Worm (Caenorhabditis elegans) whole organism, young adult: Measurements from ENCODE around the gene ift-74.

Experiments used
- C17E4.6 ChIP-seq: fragments of 200-800 bp; sonication (Bioruptor generic); IDR thresholded peaks from 2 replicates; pipeline ENCODE4 v1.3.6; 2022; ENCODE audit warnings: missing genetic modification reagents, missing genetic modification characterization, missing compliant biosample characterization
- F10E7.11 ChIP-seq: sonication (generic microtip); optimal IDR thresholded peaks from 2 replicates; lab custom pipeline; 2017; ENCODE audit warnings: mild to moderate bottlenecking, missing genetic modification characterization, moderate library complexity, missing compliant biosample characterization
- F39B2.1 ChIP-seq: fragments of 200-800 bp; sonication (Bioruptor generic); IDR thresholded peaks from 2 replicates; pipeline ENCODE4 v1.3.6; 2022; ENCODE audit warnings: missing genetic modification reagents, missing genetic modification characterization, missing compliant biosample characterization
- F52B5.7 ChIP-seq: sonication (generic microtip); optimal IDR thresholded peaks from 2 replicates; lab custom pipeline; 2016; ENCODE audit warnings: mild to moderate bottlenecking, missing genetic modification characterization, missing compliant biosample characterization
- F57A8.1 ChIP-seq: fragments of 200-800 bp; sonication (Bioruptor generic); optimal IDR thresholded peaks from 2 replicates; lab custom pipeline; 2018; ENCODE audit warnings: mild to moderate bottlenecking, missing genetic modification characterization, moderate library complexity, missing compliant biosample characterization
- K12H6.12 ChIP-seq: fragments of 200-800 bp; sonication (Bioruptor generic); optimal IDR thresholded peaks from 2 replicates; lab custom pipeline; 2018; ENCODE audit warnings: mild to moderate bottlenecking, missing genetic modification characterization, missing compliant biosample characterization
- T07F8.4 ChIP-seq: sonication (generic microtip); optimal IDR thresholded peaks from 2 replicates; lab custom pipeline; 2016; ENCODE audit warnings: mild to moderate bottlenecking, missing genetic modification characterization, moderate library complexity, missing compliant biosample characterization
- Y79H2A.3 ChIP-seq: fragments of 200-800 bp; sonication (Bioruptor generic); conservative IDR thresholded peaks from 2 replicates; pipeline ENCODE4 v1.3.6; 2022; ENCODE audit warnings: missing genetic modification reagents, missing genetic modification characterization, missing compliant biosample characterization
- ama-1 ChIP-seq, 3 experiments: fragments of 150-350 bp in 1 of 3; sonication (generic microtip) in 2 of 3; optimal IDR thresholded peaks; 2 replicates each; lab custom pipeline; 2014 to 2018; ENCODE audit warnings: missing biosample characterization in 2 of 3, missing genetic modification characterization in 2 of 3, missing genetic modification reagents in 2 of 3
- aptf-2 ChIP-seq: fragments of 200-800 bp; sonication (Bioruptor generic); conservative IDR thresholded peaks from 2 replicates; pipeline ENCODE4 v1.3.6; 2022; ENCODE audit warnings: missing genetic modification reagents, missing genetic modification characterization, missing compliant biosample characterization
- cebp-1 ChIP-seq, 2 experiments: fragments of 200-800 bp in 1 of 2; sonication (Bioruptor generic) in 1 of 2; sonication (generic microtip) in 1 of 2; IDR thresholded peaks in 1 of 2; optimal IDR thresholded peaks in 1 of 2; 2 replicates each; pipeline versions ENCODE4 v1.3.6 to Lab custom; 2017 to 2022; ENCODE audit warnings: missing compliant biosample characterization in 2 of 2, missing genetic modification characterization in 2 of 2, mild to moderate bottlenecking in 1 of 2, missing genetic modification reagents in 1 of 2, moderate library complexity in 1 of 2
- cebp-2 ChIP-seq: fragments of 200-800 bp; sonication (Bioruptor generic); IDR thresholded peaks from 2 replicates; pipeline ENCODE4 v1.3.6; 2022; ENCODE audit warnings: missing genetic modification characterization, missing compliant biosample characterization
- efl-1 ChIP-seq: fragments of 150-350 bp; optimal IDR thresholded peaks from 2 replicates; lab custom pipeline; 2014; ENCODE audit warnings: missing biosample characterization, missing genetic modification reagents, missing genetic modification characterization
- egrh-3 ChIP-seq: fragments of 200-800 bp; sonication (Bioruptor generic); IDR thresholded peaks from 2 replicates; pipeline ENCODE4 v1.3.6; 2022; ENCODE audit warnings: missing genetic modification reagents, missing genetic modification characterization, missing compliant biosample characterization
- hmg-20 ChIP-seq: fragments of 200-800 bp; sonication (Bioruptor generic); IDR thresholded peaks from 2 replicates; pipeline ENCODE4 v1.3.6; 2022; ENCODE audit warnings: missing genetic modification reagents, missing genetic modification characterization, missing compliant biosample characterization
- hsf-1 ChIP-seq: fragments of 200-800 bp; sonication (Bioruptor generic); IDR thresholded peaks from 2 replicates; pipeline ENCODE4 v1.3.6; 2022; ENCODE audit warnings: missing genetic modification reagents, missing genetic modification characterization, missing compliant biosample characterization
- lag-1 ChIP-seq: fragments of 200-800 bp; sonication (Bioruptor generic); IDR thresholded peaks from 2 replicates; pipeline ENCODE4 v1.3.6; 2022; ENCODE audit warnings: missing genetic modification reagents, missing genetic modification characterization, missing compliant biosample characterization
- lin-26 ChIP-seq: fragments of 200-800 bp; sonication (Bioruptor generic); IDR thresholded peaks from 2 replicates; pipeline ENCODE4 v1.3.6; 2022; ENCODE audit warnings: missing genetic modification reagents, missing genetic modification characterization, missing compliant biosample characterization
- lsl-1 ChIP-seq: fragments of 200-800 bp; sonication (Bioruptor generic); optimal IDR thresholded peaks from 2 replicates; lab custom pipeline; 2018; ENCODE audit warnings: mild to moderate bottlenecking, missing genetic modification characterization, moderate library complexity, missing compliant biosample characterization
- lsy-27 ChIP-seq: sonication (generic microtip); optimal IDR thresholded peaks from 2 replicates; lab custom pipeline; 2017; ENCODE audit warnings: missing genetic modification characterization, mild to moderate bottlenecking, missing compliant biosample characterization, antibody characterized with exemption, missing genotype, borderline replicate concordance; ENCODE audit not compliant: insufficient read depth
- madf-10 ChIP-seq: sonication (generic microtip); optimal IDR thresholded peaks from 2 replicates; lab custom pipeline; 2016; ENCODE audit warnings: mild to moderate bottlenecking, missing genetic modification characterization, missing compliant biosample characterization
- madf-3 ChIP-seq: fragments of 200-800 bp; sonication (Bioruptor generic); IDR thresholded peaks from 2 replicates; pipeline ENCODE4 v1.3.6; 2022; ENCODE audit warnings: missing genetic modification reagents, missing genetic modification characterization, missing compliant biosample characterization
- madf-6 ChIP-seq: fragments of 200-800 bp; sonication (Bioruptor generic); IDR thresholded peaks from 2 replicates; pipeline ENCODE4 v1.3.6; 2022; ENCODE audit warnings: missing genetic modification reagents, missing genetic modification characterization, missing compliant biosample characterization
- mel-28 ChIP-seq: sonication (generic microtip); optimal IDR thresholded peaks from 2 replicates; lab custom pipeline; 2016; ENCODE audit warnings: borderline replicate concordance, mild to moderate bottlenecking, missing genetic modification characterization, missing compliant biosample characterization
- nhr-120 ChIP-seq: fragments of 200-800 bp; sonication (Bioruptor generic); IDR thresholded peaks from 2 replicates; pipeline ENCODE4 v1.3.6; 2022; ENCODE audit warnings: missing genetic modification characterization, missing compliant biosample characterization
- nhr-179 ChIP-seq: sonication (generic microtip); optimal IDR thresholded peaks from 2 replicates; lab custom pipeline; 2016; ENCODE audit warnings: mild to moderate bottlenecking, missing genetic modification characterization, missing compliant biosample characterization
- nhr-90 ChIP-seq: sonication (generic microtip); optimal IDR thresholded peaks from 2 replicates; lab custom pipeline; 2016; ENCODE audit warnings: missing genotype, mild to moderate bottlenecking, missing genetic modification characterization, missing compliant biosample characterization
- rec-8 ChIP-seq, 2 experiments: sonication (generic microtip); optimal IDR thresholded peaks; 2 replicates each; lab custom pipeline; 2016; ENCODE audit warnings: mild to moderate bottlenecking in 2 of 2, missing genetic modification characterization in 2 of 2, missing genetic modification reagents in 2 of 2, missing genotype in 2 of 2, missing biosample characterization in 1 of 2, missing compliant biosample characterization in 1 of 2, moderate library complexity in 1 of 2
- sdz-38 ChIP-seq: sonication (generic microtip); optimal IDR thresholded peaks from 2 replicates; lab custom pipeline; 2016; ENCODE audit warnings: missing genotype, missing genetic modification characterization, missing compliant biosample characterization
- snpc-3.4 ChIP-seq: sonication (generic microtip); optimal IDR thresholded peaks from 2 replicates; lab custom pipeline; 2017; ENCODE audit warnings: missing genetic modification characterization, mild to moderate bottlenecking, missing compliant biosample characterization, antibody characterized with exemption, moderate library complexity, missing genotype, missing genetic modification reagents
- tbp1 ChIP-seq: fragments of 200-800 bp; sonication (Bioruptor generic); optimal IDR thresholded peaks from 2 replicates; lab custom pipeline; 2018; ENCODE audit warnings: mild to moderate bottlenecking, missing genetic modification characterization, missing compliant biosample characterization
- zfh-2 ChIP-seq: fragments of 200-800 bp; sonication (Bioruptor generic); conservative IDR thresholded peaks from 2 replicates; pipeline ENCODE4 v1.3.6; 2022; ENCODE audit warnings: missing genetic modification reagents, missing genetic modification characterization, missing compliant biosample characterization
- zim-3 ChIP-seq: sonication (generic microtip); optimal IDR thresholded peaks from 2 replicates; lab custom pipeline; 2017; ENCODE audit warnings: mild to moderate bottlenecking, missing genetic modification characterization, moderate library complexity, missing compliant biosample characterization
- ztf-22 ChIP-seq: fragments of 200-800 bp; sonication (Bioruptor generic); optimal IDR thresholded peaks from 2 replicates; lab custom pipeline; 2018; ENCODE audit warnings: mild to moderate bottlenecking, missing genetic modification characterization, moderate library complexity, missing compliant biosample characterization
- ztf-3 ChIP-seq: fragments of 200-800 bp; sonication (Bioruptor generic); optimal IDR thresholded peaks from 2 replicates; lab custom pipeline; 2018; ENCODE audit warnings: mild to moderate bottlenecking, missing genetic modification characterization, missing compliant biosample characterization
- ztf-6 ChIP-seq: fragments of 200-800 bp; sonication (Bioruptor generic); IDR thresholded peaks from 2 replicates; pipeline ENCODE4 v1.3.6; 2022; ENCODE audit warnings: missing genetic modification reagents, missing genetic modification characterization, missing compliant biosample characterization

Gene ift-74

ce11 chrII:6683663-6684285 is 4.0 kb downstream of the ift-74 start, which contains the start of gene gyf-1 (continued):
- TF ChIP-seq cebp-1 (GFP tag; IDR thresholded peaks at IDR 0.05; lab: Robert Waterston, UW): no peak
- TF ChIP-seq cebp-1 (tag; optimal IDR thresholded peaks at IDR 0.05; lab: Kevin White, UChicago): no peak
- TF ChIP-seq F57A8.1 (GFP tag; lab: Kevin White, UChicago): no peak
- no peak for TF ChIP-seq lin-26 (GFP tag; lab: Robert Waterston, UW)
- peak; percentile 56; the same call in 1 of the 2 replicates for TF ChIP-seq madf-3
- no peak for TF ChIP-seq nhr-179 (tag; lab: Kevin White, UChicago)
- peak; percentile 49 for TF ChIP-seq K12H6.12 (tag; lab: Kevin White, UChicago)
- no peak for TF ChIP-seq tbp1 (GFP tag; lab: Kevin White, UChicago)
- peak; percentile 68; the same call in 1 of the 2 replicates for TF ChIP-seq zfh-2 (GFP tag; lab: Robert Waterston, UW)
- no peak for TF ChIP-seq hsf-1 (GFP tag; lab: Robert Waterston, UW)
- TF ChIP-seq snpc-3.4 (tag; lab: Kevin White, UChicago): no peak
- no peak for TF ChIP-seq madf-6 (GFP tag; lab: Robert Waterston, UW)
- TF ChIP-seq Y79H2A.3: no peak
- TF ChIP-seq lsy-27 (tag; lab: Kevin White, UChicago): no peak
- no peak for TF ChIP-seq C17E4.6

ce11 chrII:6685964-6686363 is 6.1 kb downstream of the ift-74 start:
- peak; percentile 71 for TF ChIP-seq zfh-2 (GFP tag; lab: Robert Waterston, UW)
- peak; percentile 21; the same call in 1 of the 2 replicates for TF ChIP-seq egrh-3
- TF ChIP-seq ztf-6 (GFP tag; lab: Robert Waterston, UW): no peak

- TF ChIP-seq nhr-90 (tag; lab: Kevin White, UChicago) (no peak), ama-1 (optimal IDR thresholded peaks at IDR 0.05; lab: Kevin White, UChicago) (no peak), ama-1 (GFP tag; optimal IDR thresholded peaks at IDR 0.05; lab: Kevin White, UChicago) (no peak), cebp-2 (no peak), F39B2.1 (GFP tag; lab: Robert Waterston, UW) (no peak), hmg-20 (GFP tag; lab: Robert Waterston, UW) (no peak), aptf-2 (GFP tag; lab: Robert Waterston, UW) (no peak), F52B5.7 (tag; lab: Kevin White, UChicago) (no peak), ztf-22 (no peak), sdz-38 (tag; lab: Kevin White, UChicago) (no peak), Y79H2A.3 (no peak)
These were observed 9.3 kb downstream of the ift-74 start for ce11 chrII:6689088-6689487.

- TF ChIP-seq zfh-2 (GFP tag; lab: Robert Waterston, UW) (no peak), nhr-179 (tag; lab: Kevin White, UChicago) (no peak), lag-1 (GFP tag; lab: Robert Waterston, UW) (no peak), mel-28 (tag; lab: Kevin White, UChicago) (no peak), rec-8 (tag; optimal IDR thresholded peaks at IDR 0.05; lab: Kevin White, UChicago) (no peak), F10E7.11 (tag; lab: Kevin White, UChicago) (no peak), zim-3 (tag; lab: Kevin White, UChicago) (no peak), madf-10 (tag; lab: Kevin White, UChicago) (no peak), efl-1 (no peak), ztf-3 (GFP tag; lab: Kevin White, UChicago) (no peak), T07F8.4 (tag; lab: Kevin White, UChicago) (no peak), lsl-1 (GFP tag; lab: Kevin White, UChicago) (no peak), nhr-120 (GFP tag; lab: Robert Waterston, UW) (no peak)
These were observed 15.6 kb downstream of the ift-74 start, which contains the start of gene C18H9.5 for ce11 chrII:6695388-6695787. TSS of gene C18H9.5 (minus strand) at chrII:6695566.
